Worm (Caenorhabditis elegans) whole organism, L1 larva: ENCODE measurements around the gene C14E2.1.

ENCODE experiments used
- alr-1 ChIP-seq: fragments of 200-800 bp; sonication (Bioruptor generic); optimal IDR thresholded peaks from 2 replicates; lab custom pipeline; 2018; ENCODE audit warnings: borderline replicate concordance, mild to moderate bottlenecking, missing genetic modification characterization, missing compliant biosample characterization
- ama-1 ChIP-seq: fragments of 150-350 bp; optimal IDR thresholded peaks from 2 replicates; lab custom pipeline; 2014
- egl-27 ChIP-seq, 2 experiments: fragments of 150-350 bp in 1 of 2; sonication (generic microtip); optimal IDR thresholded peaks; 3 replicates each; lab custom pipeline; 2017 to 2018; ENCODE audit warnings: missing biosample characterization in 2 of 2, missing genetic modification characterization in 2 of 2, missing genetic modification reagents in 2 of 2
- elt-2 ChIP-seq: sonication (generic microtip); optimal IDR thresholded peaks from 2 replicates; lab custom pipeline; 2016; ENCODE audit warnings: missing genetic modification characterization, mild to moderate bottlenecking, inconsistent platforms, missing compliant biosample characterization, missing genetic modification reagents
- nhr-11 ChIP-seq: fragments of 150-350 bp; optimal IDR thresholded peaks from 2 replicates; lab custom pipeline; 2014; ENCODE audit warnings: missing biosample characterization, missing genetic modification characterization
- pag-3 ChIP-seq: sonication (generic microtip); optimal IDR thresholded peaks from 2 replicates; lab custom pipeline; 2017; ENCODE audit warnings: missing genetic modification characterization, mild to moderate bottlenecking, missing compliant biosample characterization, antibody characterized with exemption, borderline replicate concordance; ENCODE audit not compliant: insufficient read depth

DNA sequence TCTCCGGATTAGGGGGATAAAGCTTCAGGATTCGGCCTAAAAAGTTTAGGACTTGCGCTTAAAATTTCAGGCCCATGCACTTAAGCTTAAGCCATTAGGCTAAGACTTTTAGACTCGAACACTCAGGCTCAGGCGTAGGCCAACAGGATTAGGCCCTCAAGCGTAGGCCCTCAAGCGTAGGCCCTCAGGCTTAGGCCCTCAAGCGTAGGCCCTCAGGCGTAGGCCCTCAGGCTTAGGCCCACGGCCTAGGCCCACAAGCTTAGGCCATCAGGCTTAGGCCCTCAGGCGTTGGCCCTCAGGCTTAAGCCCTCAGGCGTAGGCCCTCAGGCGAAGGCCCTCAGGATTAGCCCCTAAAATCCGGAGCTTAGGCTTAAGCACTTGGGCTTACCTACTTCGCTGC is 24.3 kb downstream of the C14E2.1 start:
- TF ChIP-seq elt-2 (tag; lab: Kevin White, UChicago) (no peak), ama-1 (lab: Kevin White, UChicago) (no peak), nhr-11 (no peak), pag-3 (tag; lab: Kevin White, UChicago) (no peak), alr-1 (no peak), egl-27 (tag; optimal IDR thresholded peaks at IDR 0.05; lab: Kevin White, UChicago) (no peak)
